Fruit fly (Drosophila melanogaster): ENCODE measurements around the gene Grp170.

Gene Grp170

dm6 chrX:2293294-2293988 is 18.6 kb upstream of the Grp170 start, which contains the start of gene CG2865 (continued):
- peak; percentile 93 for TF ChIP-seq disco-r (GFP tag; optimal IDR thresholded peaks at IDR 0.05)
- TF ChIP-seq Mrtf (GFP tag; IDR thresholded peaks at IDR 0.05) = peak; percentile 87
- peak; percentile 69 for TF ChIP-seq Rx (GFP tag; IDR thresholded peaks at IDR 0.05)
- no peak for TF ChIP-seq fru (optimal IDR thresholded peaks at IDR 0.05)
- TF ChIP-seq CG11093 (GFP tag; IDR thresholded peaks at IDR 0.05) = peak; percentile 74; the same call in 2 of the 3 replicates
- TF ChIP-seq CG7987 (GFP tag; optimal IDR thresholded peaks at IDR 0.05) = peak; percentile 85
- peak; percentile 91 for TF ChIP-seq kay (GFP tag; optimal IDR thresholded peaks at IDR 0.05)
- TF ChIP-seq MBD-R2 (GFP tag; IDR thresholded peaks at IDR 0.05) = peak; percentile 72; the same call in 1 of the 2 replicates
- peak; percentile 94 for TF ChIP-seq CG30403 (GFP tag; optimal IDR thresholded peaks at IDR 0.05)
- TF ChIP-seq CG7786 (GFP tag; optimal IDR thresholded peaks at IDR 0.05) = peak; percentile 91
- TF ChIP-seq CG2120 (GFP tag; optimal IDR thresholded peaks at IDR 0.05) = peak; percentile 96
- TF ChIP-seq h (optimal IDR thresholded peaks at IDR 0.05) = no peak
- TF ChIP-seq CG31388 (GFP tag; optimal IDR thresholded peaks at IDR 0.05) = peak; percentile 58
- peak; percentile 93 for TF ChIP-seq CG33557 (GFP tag; optimal IDR thresholded peaks at IDR 0.05)
- TF ChIP-seq D19B (GFP tag; optimal IDR thresholded peaks at IDR 0.05) = peak; percentile 87
- peak; percentile 97 for TF ChIP-seq odd (GFP tag; optimal IDR thresholded peaks at IDR 0.05)
- TF ChIP-seq Deaf1 (tag; optimal IDR thresholded peaks at IDR 0.05) = peak; percentile 83
- TF ChIP-seq HHEX (GFP tag; optimal IDR thresholded peaks at IDR 0.05) = peak; percentile 95
- peak; percentile 94 for TF ChIP-seq nom (GFP tag; optimal IDR thresholded peaks at IDR 0.05)
- TF ChIP-seq CoRest (tag; optimal IDR thresholded peaks at IDR 0.05) = peak; percentile 97
- peak; percentile 90 for TF ChIP-seq Chrac-16 (GFP tag; optimal IDR thresholded peaks at IDR 0.05)
- TF ChIP-seq CG9609 (GFP tag; optimal IDR thresholded peaks at IDR 0.05) = peak; percentile 91
- TF ChIP-seq emc (GFP tag; optimal IDR thresholded peaks at IDR 0.05) = peak; percentile 67
- peak; percentile 93 for TF ChIP-seq Asciz (GFP tag; optimal IDR thresholded peaks at IDR 0.05)
- peak; percentile 57 for TF ChIP-seq TFAM (GFP tag; optimal IDR thresholded peaks at IDR 0.05)
- TF ChIP-seq z (GFP tag; IDR thresholded peaks at IDR 0.05) = peak; percentile 80
- peak; percentile 93 for TF ChIP-seq CG6854 (GFP tag; optimal IDR thresholded peaks at IDR 0.05)
- TF ChIP-seq pho (GFP tag; optimal IDR thresholded peaks at IDR 0.05) = peak; percentile 93
- TF ChIP-seq bowl (GFP tag; IDR thresholded peaks at IDR 0.05) = peak; percentile 53; the same call in 1 of the 2 replicates
- TF ChIP-seq ken (GFP tag; IDR thresholded peaks at IDR 0.05) = peak; percentile 68; the same call in 1 of the 3 replicates
- peak; percentile 71 for TF ChIP-seq toy (GFP tag; IDR thresholded peaks at IDR 0.05)
- TF ChIP-seq cad (GFP tag; optimal IDR thresholded peaks at IDR 0.05) = no peak
- peak; percentile 69 for TF ChIP-seq gsb (GFP tag; IDR thresholded peaks at IDR 0.05)
- TF ChIP-seq gcm (GFP tag; optimal IDR thresholded peaks at IDR 0.05) = peak; percentile 96
- TF ChIP-seq Med (GFP tag) = peak; percentile 98
- TF ChIP-seq CG3065 (GFP tag; optimal IDR thresholded peaks at IDR 0.05) = peak; percentile 62
- TF ChIP-seq CG3281 (GFP tag; optimal IDR thresholded peaks at IDR 0.05) = peak; percentile 97
- peak; percentile 76 for TF ChIP-seq danr (GFP tag; IDR thresholded peaks at IDR 0.05)
- peak; percentile 63 for TF ChIP-seq NFAT (GFP tag; IDR thresholded peaks at IDR 0.05)
- peak; percentile 94 for TF ChIP-seq CG10979 (tag; optimal IDR thresholded peaks at IDR 0.05)
- TF ChIP-seq br (optimal IDR thresholded peaks at IDR 0.05) = no peak
- peak in 1 of 2 experiments; percentile 96 for TF ChIP-seq Eip74EF (GFP tag; optimal IDR thresholded peaks at IDR 0.05)
- TF ChIP-seq CG11085 (GFP tag; IDR thresholded peaks at IDR 0.05) = peak; percentile 41; the same call in 1 of the 2 replicates
- peak; percentile 92 for TF ChIP-seq tgo (GFP tag; IDR thresholded peaks at IDR 0.05)
- TF ChIP-seq CG12769 (tag; optimal IDR thresholded peaks at IDR 0.05) = peak; percentile 94
- TF ChIP-seq stwl (tag; optimal IDR thresholded peaks at IDR 0.05) = peak; percentile 14
- TF ChIP-seq CG9215 (GFP tag; IDR thresholded peaks at IDR 0.05) = peak; percentile 86
- TF ChIP-seq CG5953 (GFP tag; IDR thresholded peaks at IDR 0.05) = peak; percentile 59; the same call in 1 of the 2 replicates
- TF ChIP-seq CG11456 (GFP tag; IDR thresholded peaks at IDR 0.05) = peak; percentile 79
- peak; percentile 90 for TF ChIP-seq so (GFP tag; IDR thresholded peaks at IDR 0.05)
- peak; percentile 72 for TF ChIP-seq NC2α (GFP tag; optimal IDR thresholded peaks at IDR 0.05)

Measured in whole organism, embryonic.